Worm (Caenorhabditis elegans): Measurements from ENCODE around the gene F15E6.4.

Gene F15E6.4

DNA sequence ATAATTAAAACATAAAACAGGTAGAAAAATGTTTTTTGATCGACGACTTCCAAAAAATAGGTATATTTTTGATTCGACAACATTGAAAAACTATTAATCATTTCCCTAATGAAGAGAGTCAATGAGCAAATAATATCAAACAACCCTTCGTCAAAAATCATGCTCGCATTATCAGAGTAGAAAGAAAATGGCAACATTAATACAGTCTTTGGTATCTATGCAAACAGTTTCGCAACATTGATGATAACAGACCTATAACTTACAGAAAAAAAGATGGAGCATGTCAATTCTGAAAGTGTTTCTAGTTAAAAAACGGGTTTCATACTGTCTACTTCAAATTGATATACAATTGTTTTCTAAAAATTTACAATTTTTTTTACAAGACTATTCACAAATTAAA lies 6.3 kb upstream of the F15E6.4 start:
- TF ChIP-seq odd-2 (tag; optimal IDR thresholded peaks at IDR 0.05) = no peak
- peak; percentile 42 for TF ChIP-seq elt-2 (tag; optimal IDR thresholded peaks at IDR 0.05)

DNA sequence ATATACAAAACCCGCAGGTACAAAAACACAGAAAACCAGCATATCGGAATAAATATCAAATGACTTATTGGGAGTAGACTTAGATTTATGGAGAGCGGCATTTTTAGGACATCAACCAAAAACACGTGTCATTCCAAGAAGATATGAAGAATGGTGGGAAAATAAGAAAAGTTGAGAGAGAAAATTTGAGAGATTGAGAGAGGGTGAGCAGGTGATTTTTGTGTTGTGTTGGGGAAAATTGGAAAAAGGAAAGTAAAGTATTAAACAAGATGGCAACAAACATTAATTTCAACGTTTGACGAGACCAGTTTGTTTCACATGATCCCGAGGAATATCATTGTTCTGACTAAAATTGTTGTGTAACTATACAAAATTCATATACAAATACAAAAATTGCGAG lies 2.9 kb upstream of the F15E6.4 start, which contains the start of gene srv-4:
Gene srv-4 (minus strand): TSS at position 101 of the 400 bp plus-strand sequence.
- TF ChIP-seq F13H6.1 (tag; optimal IDR thresholded peaks at IDR 0.05) = no peak
- TF ChIP-seq ceh-30 (tag; optimal IDR thresholded peaks at IDR 0.05) = no peak
- no peak for TF ChIP-seq sox-4 (tag; optimal IDR thresholded peaks at IDR 0.05)
- TF ChIP-seq npax-4 (tag; optimal IDR thresholded peaks at IDR 0.05) = no peak
- TF ChIP-seq rnt-1 (tag; optimal IDR thresholded peaks at IDR 0.05) = no peak
- no peak for TF ChIP-seq hlh-15 (tag; optimal IDR thresholded peaks at IDR 0.05)
- no peak for TF ChIP-seq ceh-2 (tag; optimal IDR thresholded peaks at IDR 0.05)
- TF ChIP-seq ceh-6 (GFP tag; optimal IDR thresholded peaks at IDR 0.05) = no peak
- TF ChIP-seq ceh-19 (GFP tag; optimal IDR thresholded peaks at IDR 0.05) = no peak

DNA sequence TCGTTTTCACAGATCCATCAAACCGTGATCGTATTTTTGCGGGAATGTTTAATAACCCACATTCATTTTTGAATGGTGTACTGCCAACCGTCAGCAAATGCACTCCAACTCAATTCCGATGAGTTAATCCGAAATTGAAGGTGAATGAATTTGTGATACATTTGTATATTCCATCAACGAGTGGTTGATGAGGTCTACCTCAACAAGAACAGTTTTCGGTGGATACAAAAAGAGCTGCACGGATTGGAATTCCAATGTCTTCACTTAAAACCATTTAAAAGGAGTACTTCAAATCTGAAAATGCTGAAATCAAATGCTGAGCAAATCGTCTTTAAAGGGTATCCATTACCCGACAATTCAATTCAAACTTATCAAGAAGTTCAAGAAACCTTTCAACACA lies 2.0 kb upstream of the F15E6.4 start, which contains the start of gene F15E6.5:
Gene F15E6.5 (plus strand): TSS at position 301 of the 400 bp plus-strand sequence.
- TF ChIP-seq madf-2 (tag; optimal IDR thresholded peaks at IDR 0.05) (no peak), ceh-18 (tag; optimal IDR thresholded peaks at IDR 0.05) (no peak), tbx-2 (tag; optimal IDR thresholded peaks at IDR 0.05) (no peak), ceh-48 (tag; optimal IDR thresholded peaks at IDR 0.05) (no peak), fkh-10 (GFP tag; optimal IDR thresholded peaks at IDR 0.05) (no peak), unc-55 (GFP tag; optimal IDR thresholded peaks at IDR 0.05) (no peak), dmd-4 (tag; optimal IDR thresholded peaks at IDR 0.05; ENCODE audit: borderline replicate concordance) (no peak), hlh-13 (GFP tag; optimal IDR thresholded peaks at IDR 0.05) (no peak), pat-9 (tag; optimal IDR thresholded peaks at IDR 0.05) (no peak), zip-5 (tag; optimal IDR thresholded peaks at IDR 0.05) (no peak), dve-1 (tag; optimal IDR thresholded peaks at IDR 0.05) (no peak), ceh-9 (tag; optimal IDR thresholded peaks at IDR 0.05) (no peak), rnt-1 (tag; optimal IDR thresholded peaks at IDR 0.05) (no peak), T23F11.4 (GFP tag; optimal IDR thresholded peaks at IDR 0.05) (no peak), unc-3 (GFP tag; conservative IDR thresholded peaks at IDR 0.05) (no peak), unc-3 (tag; optimal IDR thresholded peaks at IDR 0.05) (no peak), ceh-14 (tag; optimal IDR thresholded peaks at IDR 0.05) (no peak), odd-2 (tag; optimal IDR thresholded peaks at IDR 0.05) (no peak)

DNA sequence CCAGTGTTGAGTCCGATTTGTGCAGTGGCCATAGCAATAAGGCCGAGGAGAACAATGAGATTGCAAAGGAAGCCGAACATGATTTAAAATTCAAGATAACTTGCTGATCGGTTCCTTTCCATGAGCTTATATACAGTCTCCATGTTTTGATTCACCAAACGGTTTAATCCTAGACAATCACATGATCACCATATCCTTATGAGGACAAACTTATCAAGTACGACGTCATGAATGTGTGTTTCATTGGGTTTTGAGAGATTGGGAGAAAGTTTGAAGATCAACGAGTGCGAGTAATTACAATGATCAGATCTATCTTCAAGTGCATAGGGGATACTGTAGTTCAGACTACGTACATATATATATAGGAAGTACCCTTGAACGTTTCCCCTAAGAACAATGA lies 802 bp upstream of the F15E6.4 start, which contains the start of gene dct-7:
Gene dct-7 (minus strand): TSS at position 101 of the 400 bp plus-strand sequence.
- no peak for TF ChIP-seq zip-5 (tag; optimal IDR thresholded peaks at IDR 0.05)
- TF ChIP-seq ceh-6 (GFP tag; optimal IDR thresholded peaks at IDR 0.05) = no peak
- no peak for TF ChIP-seq K09A11.1 (tag; optimal IDR thresholded peaks at IDR 0.05; ENCODE audit: insufficient read depth)
- TF ChIP-seq tbx-2 (tag; optimal IDR thresholded peaks at IDR 0.05) = no peak

DNA sequence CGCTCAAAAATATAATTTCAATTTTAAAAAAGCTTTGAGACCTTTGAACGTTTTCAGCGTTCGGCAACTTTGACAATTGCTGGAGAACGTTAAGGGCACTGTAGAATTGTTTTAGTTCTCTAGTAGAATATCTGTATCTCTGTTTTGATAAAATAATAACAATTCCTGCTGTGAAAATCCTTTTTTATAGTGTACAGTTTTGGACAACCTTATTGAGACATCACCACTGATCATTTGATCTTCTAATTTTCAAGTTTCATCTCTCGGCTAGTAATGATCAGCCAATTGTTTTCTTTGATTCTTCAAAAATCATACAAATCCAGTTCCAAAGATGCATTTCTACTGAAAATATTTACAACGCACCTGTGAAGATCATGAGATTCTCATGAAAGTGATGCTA lies 1.3 kb downstream of the F15E6.4 start, which contains the start of gene F15E6.10:
Gene F15E6.10 (plus strand): TSS at position 301 of the 400 bp plus-strand sequence.
- TF ChIP-seq dve-1 (tag; optimal IDR thresholded peaks at IDR 0.05) (no peak), sox-2 (GFP tag; IDR thresholded peaks at IDR 0.05) (no peak), syd-9 (tag; optimal IDR thresholded peaks at IDR 0.05) (no peak), fax-1 (tag; optimal IDR thresholded peaks at IDR 0.05) (no peak)

DNA sequence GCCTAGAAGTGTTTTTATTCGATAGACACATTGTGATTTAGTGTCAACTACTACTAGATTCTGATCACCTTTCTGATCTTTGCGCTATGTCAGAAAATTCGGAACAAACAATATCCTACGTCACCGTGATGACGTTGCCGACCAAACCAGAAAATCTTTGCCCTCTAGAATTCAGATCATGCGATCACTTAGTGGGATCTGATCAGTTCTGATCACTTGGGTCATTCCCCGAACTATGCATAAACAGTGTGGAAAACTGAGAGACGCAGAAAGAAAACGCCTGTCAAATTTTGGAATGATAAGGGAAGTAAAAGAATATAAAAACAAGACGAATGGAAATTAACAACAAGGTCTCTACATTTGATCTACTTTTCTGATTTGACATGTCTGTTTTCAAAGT lies 3.3 kb downstream of the F15E6.4 start, which contains the start of gene F15E6.3:
Gene F15E6.3 (plus strand): TSS at position 344 of the 400 bp plus-strand sequence.
- no peak for TF ChIP-seq nfya-1 (tag; optimal IDR thresholded peaks at IDR 0.05)
- TF ChIP-seq lim-6 (tag; optimal IDR thresholded peaks at IDR 0.05) = no peak
- TF ChIP-seq ceh-30 (tag; optimal IDR thresholded peaks at IDR 0.05) = no peak
- no peak for TF ChIP-seq fkh-10 (GFP tag; optimal IDR thresholded peaks at IDR 0.05)
- no peak for TF ChIP-seq ceh-34 (tag; optimal IDR thresholded peaks at IDR 0.05)
- no peak for TF ChIP-seq pha-4 (tag; optimal IDR thresholded peaks at IDR 0.05)
- no peak for TF ChIP-seq mec-3 (tag; optimal IDR thresholded peaks at IDR 0.05; ENCODE audit: borderline replicate concordance)
- TF ChIP-seq ceh-48 (tag; optimal IDR thresholded peaks at IDR 0.05) = no peak
- no peak for TF ChIP-seq fax-1 (tag; optimal IDR thresholded peaks at IDR 0.05)
- no peak for TF ChIP-seq ama-1 (optimal IDR thresholded peaks at IDR 0.05)
- TF ChIP-seq nhr-232 (tag; optimal IDR thresholded peaks at IDR 0.05) = no peak
- no peak for TF ChIP-seq ceh-45 (GFP tag; IDR thresholded peaks at IDR 0.05)
- TF ChIP-seq odd-2 (tag; optimal IDR thresholded peaks at IDR 0.05) = no peak
- TF ChIP-seq K02D7.2 (tag; optimal IDR thresholded peaks at IDR 0.05) = no peak

Data from whole organism, late embryonic.